Fruit fly (Drosophila melanogaster) whole organism, wandering third instar larva: ENCODE results near the gene CG5641.
A peak's percentile ranks its signal among the peaks of the same experiment; 100 is the strongest.

Source experiments
- Abd-B ChIP-seq: fragments of >200 bp; optimal IDR thresholded peaks from 2 replicates; lab custom pipeline; 2017; ENCODE audit warnings: missing biosample characterization, missing genetic modification characterization
- CG9705 ChIP-seq: fragments of 200-800 bp; sonication (Bioruptor generic); optimal IDR thresholded peaks from 2 replicates; lab custom pipeline; 2018; ENCODE audit warnings: missing biosample characterization, mild to moderate bottlenecking, missing genetic modification characterization
- CrebA ChIP-seq: fragments of 200-800 bp; sonication (Bioruptor generic); optimal IDR thresholded peaks from 2 replicates; lab custom pipeline; 2016; ENCODE audit warnings: missing biosample characterization, mild to moderate bottlenecking, missing genetic modification characterization, borderline replicate concordance
- Dfd ChIP-seq: fragments of >200 bp; optimal IDR thresholded peaks from 2 replicates; lab custom pipeline; 2017; ENCODE audit warnings: missing biosample characterization, missing genetic modification characterization
- Dif ChIP-seq: fragments of 200-275, 200-300 bp; sonication (Bioruptor generic); optimal IDR thresholded peaks from 2 replicates; lab custom pipeline; 2018; ENCODE audit warnings: missing biosample characterization, missing genetic modification characterization; ENCODE audit not compliant: partially characterized antibody
- GATAd ChIP-seq: sonication (Bioruptor generic); optimal IDR thresholded peaks from 2 replicates; lab custom pipeline; 2016; ENCODE audit warnings: missing biosample characterization, missing genetic modification characterization
- HLH106 ChIP-seq: fragments of 200-800 bp; optimal IDR thresholded peaks from 3 replicates; lab custom pipeline; 2019; ENCODE audit warnings: missing biosample characterization, mild to moderate bottlenecking, missing genetic modification characterization, moderate library complexity
- Hnf4 ChIP-seq: fragments of 200-800 bp; sonication (Bioruptor generic); optimal IDR thresholded peaks from 2 replicates; lab custom pipeline; 2016; ENCODE audit warnings: missing biosample characterization, mild to moderate bottlenecking, missing genetic modification characterization
- Hr78 ChIP-seq: fragments of >200 bp; optimal IDR thresholded peaks from 2 replicates; lab custom pipeline; 2017; ENCODE audit warnings: missing biosample characterization, missing genetic modification characterization
- Hr83 ChIP-seq: fragments of 200-300 bp; sonication (Bioruptor generic); optimal IDR thresholded peaks from 2 replicates; lab custom pipeline; 2016; ENCODE audit warnings: missing biosample characterization, mild to moderate bottlenecking, missing genetic modification characterization, moderate library complexity; ENCODE audit not compliant: poor library complexity, severe bottlenecking
- Jra ChIP-seq: sonication (Bioruptor generic); optimal IDR thresholded peaks from 2 replicates; lab custom pipeline; 2016; ENCODE audit warnings: missing biosample characterization, missing genetic modification characterization
- Mio ChIP-seq: sonication (Bioruptor generic); optimal IDR thresholded peaks from 2 replicates; lab custom pipeline; 2016; ENCODE audit warnings: missing biosample characterization, missing genetic modification characterization
- Myc ChIP-seq: fragments of >200 bp; optimal IDR thresholded peaks from 2 replicates; lab custom pipeline; 2017
- N ChIP-seq: fragments of >200 bp; optimal IDR thresholded peaks from 2 replicates; lab custom pipeline; 2018; ENCODE audit warnings: missing biosample characterization, missing external identifiers, missing genetic modification characterization
- OdsH ChIP-seq: fragments of 200-800 bp; sonication (Bioruptor generic); optimal IDR thresholded peaks from 2 replicates; lab custom pipeline; 2016; ENCODE audit warnings: missing biosample characterization, mild to moderate bottlenecking, missing genetic modification characterization
- Rel ChIP-seq, 2 experiments: fragments of 200-800 bp; sonication (Bioruptor generic) in 1 of 2; optimal IDR thresholded peaks; 2 replicates in 1 of 2; 3 replicates in 1 of 2; lab custom pipeline; 2016 to 2019; ENCODE audit warnings: mild to moderate bottlenecking in 2 of 2, missing biosample characterization in 2 of 2, missing genetic modification characterization in 2 of 2, moderate library complexity in 1 of 2
- Sp1 ChIP-seq: fragments of 200-800 bp; sonication (Bioruptor generic); optimal IDR thresholded peaks from 3 replicates; lab custom pipeline; 2019; ENCODE audit warnings: missing biosample characterization, mild to moderate bottlenecking, missing genetic modification characterization, moderate library complexity
- brk ChIP-seq: fragments of 200-800 bp; sonication (Bioruptor generic); optimal IDR thresholded peaks from 2 replicates; lab custom pipeline; 2016; ENCODE audit warnings: missing biosample characterization, mild to moderate bottlenecking, missing genetic modification characterization
- dl ChIP-seq, 2 experiments: fragments of 175-275, 200-275 bp in 1 of 2; fragments of 200-275 bp in 1 of 2; sonication (Bioruptor generic); optimal IDR thresholded peaks; lab custom pipeline; 2018; ENCODE audit warnings: mild to moderate bottlenecking in 2 of 2, missing biosample characterization in 2 of 2, missing genetic modification characterization in 2 of 2, moderate library complexity in 2 of 2; ENCODE audit not compliant: partially characterized antibody in 2 of 2, insufficient read depth in 1 of 2
- dmrt93B ChIP-seq: fragments of 200-800 bp; sonication (Bioruptor generic); optimal IDR thresholded peaks from 2 replicates; lab custom pipeline; 2018; ENCODE audit warnings: missing biosample characterization, mild to moderate bottlenecking, missing genetic modification characterization
- ey ChIP-seq: fragments of 200-800 bp; sonication (Bioruptor generic); optimal IDR thresholded peaks from 2 replicates; lab custom pipeline; 2016; ENCODE audit warnings: missing biosample characterization, missing genetic modification characterization
- foxo ChIP-seq, 2 experiments: fragments of 200-800 bp; sonication (Bioruptor generic); optimal IDR thresholded peaks; 2 replicates in 1 of 2; 3 replicates in 1 of 2; lab custom pipeline; 2016 to 2017; ENCODE audit warnings: missing biosample characterization in 2 of 2, missing genetic modification characterization in 2 of 2
- psq ChIP-seq: fragments of 200-800 bp; sonication (Bioruptor generic); optimal IDR thresholded peaks from 3 replicates; lab custom pipeline; 2017; ENCODE audit warnings: missing biosample characterization, mild to moderate bottlenecking, missing genetic modification characterization, moderate library complexity
- rgr ChIP-seq: fragments of 200-800 bp; sonication (Bioruptor generic); optimal IDR thresholded peaks from 3 replicates; lab custom pipeline; 2016; ENCODE audit warnings: missing biosample characterization, mild to moderate bottlenecking, missing genetic modification characterization
- sage ChIP-seq: fragments of 200-800 bp; sonication (Bioruptor generic); optimal IDR thresholded peaks from 2 replicates; lab custom pipeline; 2016; ENCODE audit warnings: missing biosample characterization, mild to moderate bottlenecking, missing genetic modification characterization
- woc ChIP-seq: sonication (Bioruptor generic); optimal IDR thresholded peaks from 2 replicates; lab custom pipeline; 2016; ENCODE audit warnings: missing biosample characterization, mild to moderate bottlenecking, missing genetic modification characterization

CG5641 gene

DNA sequence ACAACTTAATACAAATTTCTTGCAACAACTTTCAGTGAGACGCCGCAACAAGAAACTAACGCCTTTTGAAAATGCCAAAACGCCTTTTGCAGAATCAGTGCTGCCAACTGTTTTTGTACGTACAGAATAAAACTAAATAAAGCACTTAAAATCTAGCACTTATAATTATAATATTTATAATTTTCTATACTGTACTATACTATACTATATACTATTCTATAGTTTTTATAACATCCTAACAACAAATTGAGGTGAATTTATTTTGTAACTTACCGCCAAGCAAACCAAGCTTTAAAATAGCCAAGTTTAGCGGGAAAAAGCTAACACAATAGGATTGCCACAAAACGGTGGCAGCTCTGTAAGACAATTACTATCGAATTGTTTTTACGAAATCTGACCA, 4.7 kb upstream of the CG5641 start, which contains the start of the genes Aos1 and Srlp:
TSS of gene Aos1 (minus strand) at position 59 of the 400 bp plus-strand sequence.
TSS of gene Srlp (plus strand) at position 335 of the 400 bp plus-strand sequence.
- TF ChIP-seq HLH106 (tag; lab: Kevin White, UChicago) = peak; percentile 74
- peak; percentile 46 for TF ChIP-seq psq (GFP tag; lab: Kevin White, UChicago)
- TF ChIP-seq rgr = peak; percentile 18
- no peak for TF ChIP-seq Rel (GFP tag; optimal IDR thresholded peaks at IDR 0.05; lab: Kevin White, UChicago)
- peak; percentile 70 for TF ChIP-seq Rel (tag; optimal IDR thresholded peaks at IDR 0.05; lab: Kevin White, UChicago)
- peak; percentile 95 for TF ChIP-seq Myc (lab: Kevin White, UChicago)
- no peak for TF ChIP-seq dl (GFP tag; optimal IDR thresholded peaks at IDR 0.05; lab: Kevin White, UChicago; ENCODE audit: insufficient read depth in 1 of 2, partially characterized antibody in 2 of 2)
- peak; percentile 32 for TF ChIP-seq OdsH (GFP tag; lab: Kevin White, UChicago)
- no peak for TF ChIP-seq Hnf4 (GFP tag; lab: Kevin White, UChicago)
- no peak for TF ChIP-seq Dfd (GFP tag; lab: Kevin White, UChicago)
- TF ChIP-seq CG9705 (GFP tag; lab: Kevin White, UChicago) = peak; percentile 56
- no peak for TF ChIP-seq Hr83
- TF ChIP-seq GATAd (GFP tag; lab: Kevin White, UChicago) = no peak
- TF ChIP-seq foxo (GFP tag; optimal IDR thresholded peaks at IDR 0.05; lab: Kevin White, UChicago) = peak in 1 of 2 experiments; percentile 60
- peak; percentile 68 for TF ChIP-seq Sp1 (GFP tag; lab: Kevin White, UChicago)

DNA sequence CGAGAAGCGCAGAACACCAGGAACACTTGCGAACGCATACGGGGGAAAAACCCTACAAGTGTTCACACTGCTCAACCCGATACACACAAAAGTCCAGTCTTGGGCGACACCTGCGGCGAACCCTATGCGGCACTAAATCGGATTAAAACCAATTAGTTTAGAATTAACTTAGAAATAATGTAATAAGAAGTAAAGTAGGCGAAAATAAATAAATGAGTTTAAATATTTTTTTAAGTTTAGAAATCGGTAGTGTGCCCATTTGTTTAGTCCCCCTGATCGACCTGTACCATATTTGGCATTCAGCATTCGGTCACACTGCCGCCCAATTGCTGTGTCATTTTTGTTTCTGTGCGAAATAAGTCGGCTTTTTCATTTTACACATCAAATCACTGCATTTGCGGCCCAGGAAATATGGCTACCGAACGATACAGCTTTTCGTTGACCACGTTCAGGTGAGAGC, 2.0 kb upstream of the CG5641 start, which contains the start of gene Prosalpha2:
TSS of gene Prosalpha2 (plus strand) at position 292 of the 460 bp plus-strand sequence.
- no peak for TF ChIP-seq Jra (GFP tag; lab: Kevin White, UChicago)
- no peak for TF ChIP-seq Rel (GFP tag; optimal IDR thresholded peaks at IDR 0.05; lab: Kevin White, UChicago)
- TF ChIP-seq Rel (tag; optimal IDR thresholded peaks at IDR 0.05; lab: Kevin White, UChicago) = peak; percentile 99
- peak; percentile 29 for TF ChIP-seq rgr
- TF ChIP-seq Myc (lab: Kevin White, UChicago) = peak; percentile 38
- TF ChIP-seq Dfd (GFP tag; lab: Kevin White, UChicago) = no peak
- peak in 1 of 2 experiments; percentile 48 for TF ChIP-seq foxo (GFP tag; optimal IDR thresholded peaks at IDR 0.05; lab: Kevin White, UChicago)
- peak; percentile 11 for TF ChIP-seq HLH106 (tag; lab: Kevin White, UChicago)
- peak; percentile 28 for TF ChIP-seq ey
- no peak for TF ChIP-seq Mio (GFP tag; lab: Kevin White, UChicago)
- TF ChIP-seq psq (GFP tag; lab: Kevin White, UChicago) = peak; percentile 12
- TF ChIP-seq Sp1 (GFP tag; lab: Kevin White, UChicago) = peak; percentile 9

DNA sequence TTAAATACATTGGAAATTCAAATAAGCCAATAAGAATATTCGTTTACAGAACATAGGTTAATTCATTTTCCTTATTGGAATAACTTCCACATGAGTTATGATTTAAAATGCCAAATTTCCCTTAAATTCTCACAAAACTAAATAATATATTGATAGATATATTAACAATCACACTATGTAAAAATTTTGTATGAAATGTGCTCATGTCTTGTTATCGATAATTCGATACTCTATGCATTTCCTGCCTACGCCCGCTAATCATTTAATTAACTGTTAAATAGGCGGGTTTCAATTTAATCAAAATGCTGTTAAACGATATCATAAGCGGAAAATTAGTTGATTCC, 2.8 kb downstream of the CG5641 start, which contains the start of gene NANS:
TSS of gene NANS (plus strand) at position 269 of the 344 bp plus-strand sequence.
- no peak for TF ChIP-seq Rel (GFP tag; optimal IDR thresholded peaks at IDR 0.05; lab: Kevin White, UChicago)
- TF ChIP-seq Rel (tag; optimal IDR thresholded peaks at IDR 0.05; lab: Kevin White, UChicago) = no peak
- TF ChIP-seq dl (GFP tag; optimal IDR thresholded peaks at IDR 0.05; lab: Kevin White, UChicago; ENCODE audit: insufficient read depth in 1 of 2, partially characterized antibody in 2 of 2) = no peak
- no peak for TF ChIP-seq GATAd (GFP tag; lab: Kevin White, UChicago)
- TF ChIP-seq sage (GFP tag; lab: Kevin White, UChicago) = no peak

DNA sequence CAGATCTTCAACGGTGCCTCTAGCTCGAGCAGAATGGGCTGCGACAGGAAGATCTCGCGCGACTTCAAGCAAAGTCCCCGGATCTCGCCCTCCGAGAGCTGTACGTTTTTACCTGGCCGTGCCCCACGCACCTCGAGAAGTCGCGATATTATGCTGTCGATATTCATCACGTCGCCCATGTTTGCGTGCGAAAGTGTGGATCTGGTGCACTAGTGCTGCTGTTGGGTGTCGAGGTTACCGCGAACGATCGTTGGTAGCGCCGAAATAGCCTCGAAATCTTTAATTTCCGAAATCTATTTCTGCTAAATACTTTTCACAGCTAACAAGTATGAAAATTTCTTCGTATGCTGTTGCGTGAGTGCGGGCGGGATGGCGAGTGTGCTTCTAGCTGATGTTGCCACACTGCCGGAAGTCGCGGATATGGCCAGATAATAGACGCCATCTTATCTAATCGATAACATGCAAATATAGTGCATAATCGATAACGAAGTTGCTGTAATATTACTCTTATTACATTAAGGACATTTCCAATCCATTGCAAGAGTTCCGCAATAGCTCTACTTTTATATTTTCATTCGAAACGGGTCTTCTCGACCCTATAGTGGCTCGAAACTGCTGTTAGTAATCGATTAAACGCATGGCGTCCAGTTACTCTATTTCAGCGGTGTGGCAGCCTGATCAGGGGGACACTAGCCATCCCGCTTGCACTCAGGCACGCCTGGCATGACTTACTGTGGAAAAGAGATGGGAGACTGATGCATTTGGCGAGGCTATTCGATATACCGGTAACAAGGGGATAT, 3.4 kb downstream of the CG5641 start, which contains the start of gene Pp1-87B:
TSS of gene Pp1-87B (minus strand) at position 408 of the 800 bp plus-strand sequence.
- TF ChIP-seq Myc (lab: Kevin White, UChicago) (peak; percentile 83), dmrt93B (no peak), N (no peak), Hr78 (GFP tag; lab: Kevin White, UChicago) (no peak), Hnf4 (GFP tag; lab: Kevin White, UChicago) (no peak), woc (GFP tag; lab: Kevin White, UChicago) (no peak), Abd-B (GFP tag; lab: Kevin White, UChicago) (no peak), HLH106 (tag; lab: Kevin White, UChicago) (peak; percentile 24), ey (peak; percentile 4), Sp1 (GFP tag; lab: Kevin White, UChicago) (peak; percentile 38), brk (GFP tag; lab: Kevin White, UChicago) (no peak), Dfd (GFP tag; lab: Kevin White, UChicago) (no peak), Dif (GFP tag; lab: Kevin White, UChicago) (no peak), sage (GFP tag; lab: Kevin White, UChicago) (no peak), GATAd (GFP tag; lab: Kevin White, UChicago) (no peak), Jra (GFP tag; lab: Kevin White, UChicago) (no peak), CrebA (GFP tag; lab: Kevin White, UChicago) (no peak), psq (GFP tag; lab: Kevin White, UChicago) (peak; percentile 6), Rel (GFP tag; optimal IDR thresholded peaks at IDR 0.05; lab: Kevin White, UChicago) (no peak), Rel (tag; optimal IDR thresholded peaks at IDR 0.05; lab: Kevin White, UChicago) (peak; percentile 28), foxo (GFP tag; optimal IDR thresholded peaks at IDR 0.05; lab: Kevin White, UChicago) (no peak), CG9705 (GFP tag; lab: Kevin White, UChicago) (peak; percentile 38), dl (GFP tag; optimal IDR thresholded peaks at IDR 0.05; lab: Kevin White, UChicago; ENCODE audit: insufficient read depth in 1 of 2, partially characterized antibody in 2 of 2) (no peak)
